Fruit fly (Drosophila melanogaster) Kc167 (cell line): Measurements from ENCODE around the gene CG31230.

Experiments used
- Myc ChIP-seq: fragments of >200 bp; optimal IDR thresholded peaks from 2 replicates; lab custom pipeline; 2017; ENCODE audit warnings: missing external identifiers
- Sin3A ChIP-seq: fragments of >200 bp; optimal IDR thresholded peaks from 2 replicates; lab custom pipeline; 2018; ENCODE audit warnings: missing external identifiers
- h ChIP-seq: fragments of >200 bp; optimal IDR thresholded peaks from 3 replicates; lab custom pipeline; 2018; ENCODE audit warnings: missing external identifiers
- insv ChIP-seq: fragments of >200 bp; optimal IDR thresholded peaks from 3 replicates; lab custom pipeline; 2018; ENCODE audit warnings: missing external identifiers
- psq ChIP-seq: fragments of >200 bp; optimal IDR thresholded peaks from 2 replicates; lab custom pipeline; 2017; ENCODE audit warnings: missing external identifiers

DNA sequence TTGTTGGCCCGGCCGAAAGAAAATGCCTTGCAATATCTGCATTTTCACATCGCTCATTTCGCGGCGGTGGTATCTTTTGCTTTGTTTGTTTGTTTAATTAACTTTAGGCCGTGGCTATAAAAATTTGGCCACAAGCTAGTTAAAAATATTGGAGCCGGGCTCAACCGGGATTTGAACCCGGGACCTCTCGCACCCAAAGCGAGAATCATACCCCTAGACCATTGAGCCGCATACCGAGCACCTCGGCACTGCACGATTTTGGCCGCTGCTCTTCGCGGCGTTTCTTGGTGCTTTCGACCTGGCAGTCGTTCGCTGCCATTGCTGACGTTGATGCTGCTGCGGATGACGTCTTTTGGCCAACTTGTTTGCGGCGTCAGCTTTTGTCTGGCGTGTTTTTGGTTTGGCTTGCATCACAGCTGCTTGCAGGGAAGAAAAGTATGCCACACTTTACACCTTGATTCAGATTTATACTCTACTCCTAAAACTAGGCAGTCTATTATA is 43.1 kb upstream of the CG31230 start:
- TF ChIP-seq psq (no peak), insv (lab: Kevin White, UChicago) (no peak), Sin3A (lab: Kevin White, UChicago) (no peak), h (no peak), Myc (lab: Kevin White, UChicago) (no peak)
